Fruit fly (Drosophila melanogaster) whole organism, wandering third instar larva: Measurements from ENCODE around the gene CG17726.
A peak's percentile ranks its signal among the peaks of the same experiment; 100 is the strongest.

Experiments used
- Abd-B ChIP-seq: fragments of >200 bp; optimal IDR thresholded peaks from 2 replicates; lab custom pipeline; 2017; ENCODE audit warnings: missing biosample characterization, missing genetic modification characterization
- CG32264 ChIP-seq: fragments of 200-800 bp; sonication (Bioruptor generic); optimal IDR thresholded peaks from 2 replicates; lab custom pipeline; 2016; ENCODE audit warnings: missing biosample characterization, missing genetic modification characterization
- CG9705 ChIP-seq: fragments of 200-800 bp; sonication (Bioruptor generic); optimal IDR thresholded peaks from 2 replicates; lab custom pipeline; 2018; ENCODE audit warnings: missing biosample characterization, mild to moderate bottlenecking, missing genetic modification characterization
- CrebA ChIP-seq: fragments of 200-800 bp; sonication (Bioruptor generic); optimal IDR thresholded peaks from 2 replicates; lab custom pipeline; 2016; ENCODE audit warnings: missing biosample characterization, mild to moderate bottlenecking, missing genetic modification characterization, borderline replicate concordance
- Dfd ChIP-seq: fragments of >200 bp; optimal IDR thresholded peaks from 2 replicates; lab custom pipeline; 2017; ENCODE audit warnings: missing biosample characterization, missing genetic modification characterization
- Dif ChIP-seq: fragments of 200-275, 200-300 bp; sonication (Bioruptor generic); optimal IDR thresholded peaks from 2 replicates; lab custom pipeline; 2018; ENCODE audit warnings: missing biosample characterization, missing genetic modification characterization; ENCODE audit not compliant: partially characterized antibody
- GATAd ChIP-seq: sonication (Bioruptor generic); optimal IDR thresholded peaks from 2 replicates; lab custom pipeline; 2016; ENCODE audit warnings: missing biosample characterization, missing genetic modification characterization
- HLH106 ChIP-seq: fragments of 200-800 bp; optimal IDR thresholded peaks from 3 replicates; lab custom pipeline; 2019; ENCODE audit warnings: missing biosample characterization, mild to moderate bottlenecking, missing genetic modification characterization, moderate library complexity
- Hr78 ChIP-seq: fragments of >200 bp; optimal IDR thresholded peaks from 2 replicates; lab custom pipeline; 2017; ENCODE audit warnings: missing biosample characterization, missing genetic modification characterization
- Hr83 ChIP-seq: fragments of 200-300 bp; sonication (Bioruptor generic); optimal IDR thresholded peaks from 2 replicates; lab custom pipeline; 2016; ENCODE audit warnings: missing biosample characterization, mild to moderate bottlenecking, missing genetic modification characterization, moderate library complexity; ENCODE audit not compliant: poor library complexity, severe bottlenecking
- Jra ChIP-seq: sonication (Bioruptor generic); optimal IDR thresholded peaks from 2 replicates; lab custom pipeline; 2016; ENCODE audit warnings: missing biosample characterization, missing genetic modification characterization
- Mio ChIP-seq: sonication (Bioruptor generic); optimal IDR thresholded peaks from 2 replicates; lab custom pipeline; 2016; ENCODE audit warnings: missing biosample characterization, missing genetic modification characterization
- Sp1 ChIP-seq: fragments of 200-800 bp; sonication (Bioruptor generic); optimal IDR thresholded peaks from 3 replicates; lab custom pipeline; 2019; ENCODE audit warnings: missing biosample characterization, mild to moderate bottlenecking, missing genetic modification characterization, moderate library complexity
- Vsx2 ChIP-seq: fragments of 200-300, 225-300 bp; sonication (Bioruptor generic); optimal IDR thresholded peaks from 2 replicates; lab custom pipeline; 2018; ENCODE audit warnings: missing biosample characterization, missing genetic modification characterization; ENCODE audit not compliant: partially characterized antibody
- brk ChIP-seq: fragments of 200-800 bp; sonication (Bioruptor generic); optimal IDR thresholded peaks from 2 replicates; lab custom pipeline; 2016; ENCODE audit warnings: missing biosample characterization, mild to moderate bottlenecking, missing genetic modification characterization
- dl ChIP-seq, 2 experiments: fragments of 175-275, 200-275 bp in 1 of 2; fragments of 200-275 bp in 1 of 2; sonication (Bioruptor generic); optimal IDR thresholded peaks; lab custom pipeline; 2018; ENCODE audit warnings: mild to moderate bottlenecking in 2 of 2, missing biosample characterization in 2 of 2, missing genetic modification characterization in 2 of 2, moderate library complexity in 2 of 2; ENCODE audit not compliant: partially characterized antibody in 2 of 2, insufficient read depth in 1 of 2
- dmrt93B ChIP-seq: fragments of 200-800 bp; sonication (Bioruptor generic); optimal IDR thresholded peaks from 2 replicates; lab custom pipeline; 2018; ENCODE audit warnings: missing biosample characterization, mild to moderate bottlenecking, missing genetic modification characterization
- dsf ChIP-seq: sonication (Bioruptor generic); optimal IDR thresholded peaks from 2 replicates; lab custom pipeline; 2016; ENCODE audit warnings: missing biosample characterization, missing genetic modification characterization, borderline replicate concordance
- ey ChIP-seq: fragments of 200-800 bp; sonication (Bioruptor generic); optimal IDR thresholded peaks from 2 replicates; lab custom pipeline; 2016; ENCODE audit warnings: missing biosample characterization, missing genetic modification characterization
- foxo ChIP-seq, 2 experiments: fragments of 200-800 bp; sonication (Bioruptor generic); optimal IDR thresholded peaks; 2 replicates in 1 of 2; 3 replicates in 1 of 2; lab custom pipeline; 2016 to 2017; ENCODE audit warnings: missing biosample characterization in 2 of 2, missing genetic modification characterization in 2 of 2
- h ChIP-seq: fragments of 200-800 bp; sonication (Bioruptor generic); optimal IDR thresholded peaks from 3 replicates; lab custom pipeline; 2016; ENCODE audit warnings: missing biosample characterization, mild to moderate bottlenecking, missing genetic modification characterization
- jim ChIP-seq: fragments of 175-275, 200-325 bp; sonication (Bioruptor generic); optimal IDR thresholded peaks from 2 replicates; lab custom pipeline; 2016; ENCODE audit warnings: missing biosample characterization, mild to moderate bottlenecking, missing genetic modification characterization
- lola ChIP-seq: fragments of >200 bp; optimal IDR thresholded peaks from 2 replicates; lab custom pipeline; 2017; ENCODE audit warnings: missing biosample characterization, missing genetic modification characterization
- rgr ChIP-seq: fragments of 200-800 bp; sonication (Bioruptor generic); optimal IDR thresholded peaks from 3 replicates; lab custom pipeline; 2016; ENCODE audit warnings: missing biosample characterization, mild to moderate bottlenecking, missing genetic modification characterization
- sage ChIP-seq: fragments of 200-800 bp; sonication (Bioruptor generic); optimal IDR thresholded peaks from 2 replicates; lab custom pipeline; 2016; ENCODE audit warnings: missing biosample characterization, mild to moderate bottlenecking, missing genetic modification characterization
- sv ChIP-seq: fragments of 200-800 bp; sonication (Bioruptor generic); optimal IDR thresholded peaks from 3 replicates; lab custom pipeline; 2016; ENCODE audit warnings: missing biosample characterization, missing genetic modification characterization
- tai ChIP-seq: sonication (Bioruptor generic); optimal IDR thresholded peaks from 2 replicates; lab custom pipeline; 2016; ENCODE audit warnings: missing biosample characterization, missing genetic modification characterization
- usp ChIP-seq: fragments of >200 bp; optimal IDR thresholded peaks from 2 replicates; lab custom pipeline; 2017; ENCODE audit warnings: missing biosample characterization, missing genetic modification characterization
- woc ChIP-seq: sonication (Bioruptor generic); optimal IDR thresholded peaks from 2 replicates; lab custom pipeline; 2016; ENCODE audit warnings: missing biosample characterization, mild to moderate bottlenecking, missing genetic modification characterization

The CG17726 gene

dm6 chr3R:11246865-11247264 is 20.3 kb downstream of the CG17726 start:
- no peak for TF ChIP-seq Sp1
- TF ChIP-seq Vsx2 (GFP tag; lab: Kevin White, UChicago): no peak
- no peak for TF ChIP-seq ey (GFP tag; lab: Kevin White, UChicago)
- TF ChIP-seq tai (GFP tag; lab: Kevin White, UChicago): no peak
- no peak for TF ChIP-seq jim (GFP tag; lab: Kevin White, UChicago)
- TF ChIP-seq Dif (GFP tag; lab: Kevin White, UChicago): no peak
- no peak for TF ChIP-seq GATAd (GFP tag; lab: Kevin White, UChicago)
- no peak for TF ChIP-seq lola (GFP tag; lab: Kevin White, UChicago)
- TF ChIP-seq dmrt93B (GFP tag; lab: Kevin White, UChicago): no peak
- TF ChIP-seq CG9705 (GFP tag; lab: Kevin White, UChicago): no peak
- no peak for TF ChIP-seq brk
- TF ChIP-seq dsf (GFP tag; lab: Kevin White, UChicago): no peak
- no peak for TF ChIP-seq sv (GFP tag; lab: Kevin White, UChicago)
- TF ChIP-seq CrebA (GFP tag; lab: Kevin White, UChicago): no peak
- TF ChIP-seq rgr (GFP tag; lab: Kevin White, UChicago): no peak
- no peak for TF ChIP-seq Jra (GFP tag; lab: Kevin White, UChicago)

DNA sequence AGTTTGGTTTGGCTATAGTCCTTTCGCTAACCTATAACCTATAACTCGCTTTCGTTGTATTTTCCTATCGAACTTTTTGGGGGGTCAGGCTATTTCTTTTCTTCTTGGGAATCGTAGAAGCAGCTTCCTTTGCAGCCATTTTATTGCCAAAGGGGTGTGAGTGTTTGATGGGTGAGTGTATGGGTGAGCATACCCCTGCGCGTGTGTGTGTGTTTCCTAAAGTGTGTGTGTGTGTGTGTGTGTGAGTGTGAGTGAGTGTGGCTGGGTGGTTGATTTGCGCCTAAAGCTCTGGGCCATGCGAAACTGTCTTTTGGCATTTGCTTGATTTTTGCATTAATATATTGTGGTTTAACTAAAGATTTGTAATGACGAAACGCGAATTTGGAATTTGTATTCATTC is 27.2 kb downstream of the CG17726 start:
- no peak for TF ChIP-seq usp (GFP tag; lab: Kevin White, UChicago)
- peak; percentile 66 for TF ChIP-seq Dfd (GFP tag; lab: Kevin White, UChicago)
- TF ChIP-seq, all 38 proteins: peak for 1

- TF ChIP-seq Hr83: no peak
- peak; percentile 24 for TF ChIP-seq Dif (GFP tag; lab: Kevin White, UChicago)
These were observed 27.9 kb downstream of the CG17726 start for dm6 chr3R:11254382-11254953.

DNA sequence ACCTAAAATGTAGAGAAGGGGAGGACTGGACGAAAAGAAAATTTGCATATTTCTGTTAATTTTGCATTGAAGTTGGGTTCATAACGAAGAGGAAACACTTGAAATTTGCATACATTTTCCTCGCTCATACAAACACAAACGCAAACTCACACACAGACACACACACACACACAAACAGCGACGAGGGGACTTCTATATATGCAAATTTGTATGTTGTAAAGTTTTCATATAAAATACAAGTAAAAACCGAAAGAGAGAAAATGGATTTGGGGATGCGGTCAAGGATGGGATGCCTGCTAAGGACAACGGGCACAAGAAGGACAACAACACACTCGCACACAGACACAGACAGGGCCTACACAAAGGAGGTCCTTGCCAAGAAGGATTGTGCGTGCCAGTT is 31.0 kb downstream of the CG17726 start:
- TF ChIP-seq sage (GFP tag; lab: Kevin White, UChicago) (no peak), Hr78 (GFP tag; lab: Kevin White, UChicago) (no peak), Abd-B (GFP tag; lab: Kevin White, UChicago) (no peak), ey (GFP tag; lab: Kevin White, UChicago) (no peak), Sp1 (no peak), woc (GFP tag; lab: Kevin White, UChicago) (no peak), foxo (GFP tag; optimal IDR thresholded peaks at IDR 0.05; lab: Kevin White, UChicago) (no peak), Dif (GFP tag; lab: Kevin White, UChicago) (no peak), Jra (GFP tag; lab: Kevin White, UChicago) (no peak), dmrt93B (GFP tag; lab: Kevin White, UChicago) (no peak), h (no peak), lola (GFP tag; lab: Kevin White, UChicago) (no peak), CG32264 (GFP tag; lab: Kevin White, UChicago) (no peak), Mio (no peak), rgr (GFP tag; lab: Kevin White, UChicago) (no peak), CG9705 (GFP tag; lab: Kevin White, UChicago) (no peak), HLH106 (tag; lab: Kevin White, UChicago) (no peak)

- no peak for TF ChIP-seq dl (GFP tag; optimal IDR thresholded peaks at IDR 0.05; lab: Kevin White, UChicago; ENCODE audit: insufficient read depth in 1 of 2, partially characterized antibody in 2 of 2)
- TF ChIP-seq Dfd (GFP tag; lab: Kevin White, UChicago): peak; percentile 62
These were observed 34.5 kb downstream of the CG17726 start for dm6 chr3R:11260966-11261530.
